Worm (Caenorhabditis elegans) whole organism, L1 larva: ENCODE results near the gene col-129.

Experiments used
- C16A3.4 ChIP-seq: fragments of 150-350 bp; optimal IDR thresholded peaks from 2 replicates; lab custom pipeline; 2014; ENCODE audit warnings: missing biosample characterization, missing genetic modification characterization
- Y116A8C.19 ChIP-seq: sonication (generic microtip); optimal IDR thresholded peaks from 2 replicates; lab custom pipeline; 2016; ENCODE audit warnings: missing compliant biosample characterization, missing genetic modification characterization, borderline replicate concordance
- aha-1 ChIP-seq: fragments of 150-350 bp; optimal IDR thresholded peaks from 2 replicates; lab custom pipeline; 2014; ENCODE audit warnings: missing biosample characterization, missing genetic modification characterization
- aly-2 ChIP-seq: fragments of 150-350 bp; optimal IDR thresholded peaks from 2 replicates; lab custom pipeline; 2014; ENCODE audit warnings: missing biosample characterization, missing genetic modification characterization
- ama-1 ChIP-seq: fragments of 150-350 bp; optimal IDR thresholded peaks from 2 replicates; lab custom pipeline; 2014
- blmp-1 ChIP-seq: fragments of 150-350 bp; optimal IDR thresholded peaks from 2 replicates; lab custom pipeline; 2014; ENCODE audit warnings: missing biosample characterization, missing genetic modification characterization
- ceh-8 ChIP-seq: fragments of 200-800 bp; sonication (Bioruptor generic); optimal IDR thresholded peaks from 2 replicates; lab custom pipeline; 2018; ENCODE audit warnings: mild to moderate bottlenecking, missing genetic modification characterization, moderate library complexity, missing compliant biosample characterization
- ceh-90 ChIP-seq: sonication (generic microtip); optimal IDR thresholded peaks from 2 replicates; lab custom pipeline; 2016; ENCODE audit warnings: missing genetic modification characterization, missing compliant biosample characterization
- dpl-1 ChIP-seq, 3 experiments: fragments of 150-350 bp in 2 of 3; sonication (generic microtip) in 1 of 3; optimal IDR thresholded peaks; 2 replicates each; lab custom pipeline; 2014 to 2017; ENCODE audit warnings: missing biosample characterization in 3 of 3, missing genetic modification characterization in 3 of 3, missing genetic modification reagents in 3 of 3
- efl-1 ChIP-seq, 4 experiments: fragments of 150-350 bp; optimal IDR thresholded peaks in 3 of 4; peaks in 1 of 4; 1 replicate in 1 of 4; 2 replicates in 3 of 4; lab custom pipeline; 2014; ENCODE audit warnings: missing biosample characterization in 2 of 4, missing genetic modification characterization in 2 of 4, missing genetic modification reagents in 2 of 4
- efl-3 ChIP-seq: fragments of 200-800 bp; sonication (Bioruptor generic); optimal IDR thresholded peaks from 2 replicates; lab custom pipeline; 2018; ENCODE audit warnings: mild to moderate bottlenecking, missing genetic modification characterization, missing compliant biosample characterization
- ets-5 ChIP-seq: fragments of 200-800 bp; sonication (Bioruptor generic); IDR thresholded peaks from 2 replicates; pipeline ENCODE4 v1.3.6; 2022; ENCODE audit warnings: missing genetic modification characterization, missing compliant biosample characterization
- grh-1 ChIP-seq: fragments of 200-800 bp; sonication (Bioruptor generic); IDR thresholded peaks from 2 replicates; pipeline ENCODE4 v1.3.6; 2022; ENCODE audit warnings: missing genetic modification reagents, missing genetic modification characterization, missing compliant biosample characterization
- hpl-2 ChIP-seq: fragments of 150-350 bp; optimal IDR thresholded peaks from 2 replicates; lab custom pipeline; 2014; ENCODE audit warnings: missing biosample characterization, missing genetic modification reagents, missing genetic modification characterization
- irx-1 ChIP-seq: sonication (generic microtip); optimal IDR thresholded peaks from 2 replicates; lab custom pipeline; 2016; ENCODE audit warnings: missing genetic modification characterization, missing compliant biosample characterization
- isw-1 ChIP-seq: fragments of 200-800 bp; sonication (Bioruptor generic); IDR thresholded peaks from 2 replicates; pipeline ENCODE4 v1.3.6; 2022; ENCODE audit warnings: missing genetic modification characterization, missing compliant biosample characterization
- lin-13 ChIP-seq: fragments of 150-350 bp; optimal IDR thresholded peaks from 2 replicates; lab custom pipeline; 2014; ENCODE audit warnings: missing biosample characterization, missing genetic modification reagents, missing genetic modification characterization
- lin-15B ChIP-seq: fragments of 150-350 bp; sonication (generic microtip); optimal IDR thresholded peaks from 3 replicates; lab custom pipeline; 2014; ENCODE audit warnings: missing biosample characterization, missing genetic modification characterization
- lin-39 ChIP-seq: fragments of 150-350 bp; optimal IDR thresholded peaks from 2 replicates; lab custom pipeline; 2014; ENCODE audit warnings: missing biosample characterization, missing genetic modification reagents, missing genetic modification characterization
- lsy-2 ChIP-seq, 2 experiments: fragments of 150-350 bp; optimal IDR thresholded peaks; 2 replicates each; lab custom pipeline; 2014; ENCODE audit warnings: missing biosample characterization in 2 of 2, missing genetic modification characterization in 2 of 2
- mdl-1 ChIP-seq, 2 experiments: fragments of 150-350 bp; optimal IDR thresholded peaks; 2 replicates each; lab custom pipeline; 2014 to 2017; ENCODE audit warnings: missing biosample characterization in 2 of 2, missing genetic modification characterization in 2 of 2, inconsistent platforms in 1 of 2
- mep-1 ChIP-seq: fragments of 150-350 bp; optimal IDR thresholded peaks from 2 replicates; lab custom pipeline; 2014; ENCODE audit warnings: missing biosample characterization, missing genetic modification characterization
- nhr-19 ChIP-seq: fragments of 200-800 bp; sonication (Bioruptor generic); conservative IDR thresholded peaks from 2 replicates; pipeline ENCODE4 v1.3.6; 2022; ENCODE audit warnings: missing genetic modification characterization, missing compliant biosample characterization
- nhr-237 ChIP-seq: fragments of 150-350 bp; optimal IDR thresholded peaks from 2 replicates; lab custom pipeline; 2014; ENCODE audit warnings: missing biosample characterization, missing genetic modification characterization
- nhr-28 ChIP-seq: fragments of 150-350 bp; optimal IDR thresholded peaks from 2 replicates; lab custom pipeline; 2014; ENCODE audit warnings: missing biosample characterization, missing genetic modification characterization
- nhr-71 ChIP-seq: sonication (generic microtip); optimal IDR thresholded peaks from 2 replicates; lab custom pipeline; 2016; ENCODE audit warnings: mild to moderate bottlenecking, missing genetic modification characterization, moderate library complexity, missing compliant biosample characterization
- nhr-85 ChIP-seq: sonication (generic microtip); peaks from one replicate; lab custom pipeline; 2016; ENCODE audit warnings: missing genetic modification characterization, inconsistent platforms, missing compliant biosample characterization
- nhr-90 ChIP-seq: sonication (generic microtip); optimal IDR thresholded peaks from 2 replicates; lab custom pipeline; 2016; ENCODE audit warnings: mild to moderate bottlenecking, missing genetic modification characterization, missing compliant biosample characterization; ENCODE audit not compliant: poor library complexity
- skn-1 ChIP-seq: fragments of 150-350 bp; optimal IDR thresholded peaks from 2 replicates; lab custom pipeline; 2014; ENCODE audit warnings: missing biosample characterization, missing genetic modification characterization
- snpc-4 ChIP-seq: fragments of 150-350 bp; optimal IDR thresholded peaks from 2 replicates; lab custom pipeline; 2014; ENCODE audit warnings: missing biosample characterization, missing genetic modification characterization
- sox-4 ChIP-seq: sonication (generic microtip); optimal IDR thresholded peaks from 2 replicates; lab custom pipeline; 2016; ENCODE audit warnings: missing genetic modification characterization, missing compliant biosample characterization
- sptf-1 ChIP-seq: fragments of 150-350 bp; optimal IDR thresholded peaks from 2 replicates; lab custom pipeline; 2014; ENCODE audit warnings: missing biosample characterization, missing genetic modification characterization
- swsn-7 ChIP-seq: sonication (generic microtip); optimal IDR thresholded peaks from 2 replicates; lab custom pipeline; 2016; ENCODE audit warnings: missing genetic modification characterization, missing compliant biosample characterization
- unc-30 ChIP-seq: sonication (generic microtip); optimal IDR thresholded peaks from 2 replicates; lab custom pipeline; 2017; ENCODE audit warnings: missing biosample characterization, missing genetic modification characterization
- xbp-1 ChIP-seq: sonication (generic microtip); optimal IDR thresholded peaks from 2 replicates; lab custom pipeline; 2016; ENCODE audit warnings: missing genetic modification characterization, missing compliant biosample characterization
- zag-1 ChIP-seq: fragments of 150-350 bp; optimal IDR thresholded peaks from 2 replicates; lab custom pipeline; 2014; ENCODE audit warnings: missing biosample characterization, missing genetic modification characterization
- zip-4 ChIP-seq: fragments of 200-800 bp; sonication (Bioruptor generic); optimal IDR thresholded peaks from 2 replicates; lab custom pipeline; 2018; ENCODE audit warnings: mild to moderate bottlenecking, missing genetic modification characterization, moderate library complexity, missing compliant biosample characterization

Gene col-129

ce11 chrIV:12105558-12105957, 4.7 kb downstream of the col-129 start, which contains the start of gene M18.3:
M18.3 (plus strand) TSS chrIV:12105858.
- no peak for TF ChIP-seq skn-1 (tag; lab: Kevin White, UChicago)
- TF ChIP-seq zip-4: no peak
- no peak for TF ChIP-seq mdl-1 (tag; optimal IDR thresholded peaks at IDR 0.05; lab: Kevin White, UChicago)
- no peak for TF ChIP-seq swsn-7 (tag; lab: Kevin White, UChicago)
- no peak for TF ChIP-seq blmp-1 (tag; lab: Kevin White, UChicago)
- no peak for TF ChIP-seq ceh-90 (tag; lab: Kevin White, UChicago)
- TF ChIP-seq nhr-237: no peak
- no peak for TF ChIP-seq efl-1 (optimal IDR thresholded peaks at IDR 0.05; lab: Kevin White, UChicago)
- TF ChIP-seq efl-1 (GFP tag; optimal IDR thresholded peaks at IDR 0.05 in 1 of 2; lab: Kevin White, UChicago): no peak
- TF ChIP-seq grh-1: no peak
- no peak for TF ChIP-seq ama-1 (lab: Kevin White, UChicago)
- TF ChIP-seq lin-15B (tag; lab: Kevin White, UChicago): no peak
- no peak for TF ChIP-seq aha-1 (tag; lab: Kevin White, UChicago)

DNA sequence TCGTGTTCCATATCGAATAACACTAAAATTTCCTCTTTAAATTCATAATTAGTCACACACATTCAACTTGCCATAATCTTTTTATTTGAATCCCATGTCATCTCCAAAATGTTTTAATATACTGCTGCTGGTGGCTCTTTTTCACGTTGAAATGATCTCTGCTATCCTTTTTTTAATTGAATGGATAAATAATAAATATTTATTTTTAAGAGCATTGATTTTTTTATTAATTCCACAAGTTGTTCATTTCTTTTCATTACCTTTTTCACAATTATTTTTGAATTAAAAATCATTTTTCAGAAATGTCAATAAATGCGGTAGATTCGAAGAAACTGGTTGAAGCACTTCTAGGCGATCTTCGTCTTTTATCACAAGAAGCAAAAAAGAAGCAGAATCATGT, 13.8 kb downstream of the col-129 start, which contains the start of gene mon-2:
TSS of gene mon-2 (plus strand) at position 301 of the 400 bp plus-strand sequence.
- TF ChIP-seq nhr-237 (no peak), aha-1 (tag; lab: Kevin White, UChicago) (no peak), ceh-8 (no peak), aly-2 (tag; lab: Kevin White, UChicago) (no peak), Y116A8C.19 (tag; lab: Kevin White, UChicago) (no peak), sptf-1 (no peak), efl-3 (no peak), isw-1 (GFP tag; lab: Robert Waterston, UW) (no peak), nhr-85 (tag; lab: Kevin White, UChicago) (no peak), nhr-71 (tag; lab: Kevin White, UChicago) (no peak), xbp-1 (tag; lab: Kevin White, UChicago) (no peak), sox-4 (tag; lab: Kevin White, UChicago) (no peak), nhr-19 (no peak), mep-1 (no peak), irx-1 (tag; lab: Kevin White, UChicago) (no peak)

DNA sequence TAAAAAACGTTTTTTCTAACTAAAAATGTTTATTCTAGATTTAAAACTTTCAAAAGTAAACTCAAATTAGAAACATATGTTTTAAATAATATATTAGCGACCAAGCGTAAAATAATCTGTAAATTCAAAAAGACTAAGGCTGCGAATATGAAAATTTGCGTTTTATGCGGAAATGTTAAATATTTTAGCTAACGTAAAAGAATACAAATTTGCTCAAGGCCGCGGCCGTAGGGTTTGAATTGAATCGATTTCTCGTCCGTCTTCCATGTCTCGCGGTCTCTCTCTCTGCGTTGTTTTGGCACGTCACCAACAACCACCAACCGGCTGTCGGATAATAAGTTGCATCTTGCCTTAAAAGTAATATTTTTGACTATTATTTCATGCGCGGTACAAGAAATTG, 16.4 kb downstream of the col-129 start, which contains the start of gene F11A10.5:
TSS of gene F11A10.5 (plus strand) at position 301 of the 400 bp plus-strand sequence.
- no peak for TF ChIP-seq unc-30 (tag; lab: Kevin White, UChicago)
- TF ChIP-seq blmp-1 (tag; lab: Kevin White, UChicago): no peak
- TF ChIP-seq irx-1 (tag; lab: Kevin White, UChicago): no peak
- TF ChIP-seq nhr-90 (tag; lab: Kevin White, UChicago): no peak
- no peak for TF ChIP-seq lin-15B (tag; lab: Kevin White, UChicago)
- peak in 1 of 3 experiments; percentile 14 for TF ChIP-seq dpl-1 (GFP tag; optimal IDR thresholded peaks at IDR 0.05; lab: Kevin White, UChicago)
- TF ChIP-seq snpc-4: no peak
- TF ChIP-seq zag-1: no peak
- TF ChIP-seq lin-39: no peak
- no peak for TF ChIP-seq C16A3.4 (tag; lab: Kevin White, UChicago)
- TF ChIP-seq ets-5 (GFP tag; lab: Robert Waterston, UW): no peak
- TF ChIP-seq efl-1 (optimal IDR thresholded peaks at IDR 0.05; lab: Kevin White, UChicago): peak in 1 of 2 experiments; percentile 2
- no peak for TF ChIP-seq efl-1 (GFP tag; optimal IDR thresholded peaks at IDR 0.05 in 1 of 2; lab: Kevin White, UChicago)
- no peak for TF ChIP-seq nhr-28 (tag; lab: Kevin White, UChicago)

DNA sequence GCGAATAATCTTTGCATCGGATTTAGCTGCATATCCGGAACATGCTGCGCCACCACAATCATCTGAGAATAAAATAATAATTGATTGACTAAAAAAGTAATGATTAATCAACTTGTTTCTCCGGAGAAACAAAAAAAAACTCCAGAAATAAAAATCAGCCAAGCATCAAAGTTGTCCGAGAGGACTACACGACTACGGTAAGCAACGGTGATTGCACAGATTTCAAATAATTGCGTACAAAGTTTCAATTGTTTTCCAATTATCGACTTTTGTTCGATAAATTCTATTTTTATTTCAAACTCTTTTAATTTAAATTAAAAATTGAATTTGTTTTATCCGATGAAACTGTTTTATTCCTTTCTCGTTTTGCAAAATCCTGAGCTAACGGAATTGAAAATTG, 16.9 kb downstream of the col-129 start, which contains the start of gene cpsf-4:
TSS of gene cpsf-4 (minus strand) at position 62 of the 400 bp plus-strand sequence.
- TF ChIP-seq ceh-8: no peak
- peak; percentile 21 to 77 for TF ChIP-seq lsy-2 (tag; optimal IDR thresholded peaks at IDR 0.05; lab: Kevin White, UChicago)
- TF ChIP-seq efl-1 (optimal IDR thresholded peaks at IDR 0.05; lab: Kevin White, UChicago): peak in 1 of 2 experiments; percentile 6
- no peak for TF ChIP-seq efl-1 (GFP tag; optimal IDR thresholded peaks at IDR 0.05 in 1 of 2; lab: Kevin White, UChicago)

- TF ChIP-seq skn-1 (tag; lab: Kevin White, UChicago) (no peak), efl-3 (no peak), lin-13 (GFP tag; lab: Kevin White, UChicago) (no peak), grh-1 (no peak), swsn-7 (tag; lab: Kevin White, UChicago) (no peak), hpl-2 (no peak)
These were observed 18.1 kb downstream of the col-129 start, which contains the start of gene mig-32 for ce11 chrIV:12092113-12092512. mig-32 (minus strand) TSS chrIV:12092213.
